Fruit fly (Drosophila melanogaster) whole organism, embryonic: ENCODE data around the gene CG10621.

Source experiments
- Abd-B ChIP-seq: fragments of 200-800 bp; sonication (Bioruptor generic); optimal IDR thresholded peaks from 2 replicates; lab custom pipeline; 2018; ENCODE audit warnings: missing biosample characterization, mild to moderate bottlenecking, missing genetic modification characterization, moderate library complexity
- Adf1 ChIP-seq: fragments of 200-800 bp; sonication (Bioruptor generic); IDR thresholded peaks from 2 replicates; pipeline ENCODE4 v1.3.6; 2022; ENCODE audit warnings: missing biosample characterization, missing genetic modification characterization
- Asciz ChIP-seq: fragments of 200-800 bp; sonication (Bioruptor generic); optimal IDR thresholded peaks from 2 replicates; lab custom pipeline; 2017; ENCODE audit warnings: missing biosample characterization, mild to moderate bottlenecking, missing genetic modification characterization, missing genetic modification reagents
- BEAF-32 ChIP-seq: fragments of 200-800 bp; sonication (Bioruptor generic); optimal IDR thresholded peaks from 3 replicates; lab custom pipeline; 2017; ENCODE audit warnings: missing biosample characterization, missing genetic modification characterization, mild to moderate bottlenecking, moderate library complexity, missing genetic modification reagents
- Bteb2 ChIP-seq: fragments of 200-800 bp; sonication (Bioruptor generic); optimal IDR thresholded peaks from 2 replicates; lab custom pipeline; 2016; ENCODE audit warnings: missing biosample characterization, missing genetic modification characterization
- CG10462 ChIP-seq: fragments of 200-800 bp; sonication (Bioruptor generic); optimal IDR thresholded peaks from 2 replicates; lab custom pipeline; 2016; ENCODE audit warnings: missing biosample characterization, missing genetic modification characterization
- CG12744 ChIP-seq: fragments of 200-800 bp; sonication (Bioruptor generic); optimal IDR thresholded peaks from 2 replicates; lab custom pipeline; 2016; ENCODE audit warnings: missing biosample characterization, missing genetic modification characterization
- CG14014 ChIP-seq: fragments of 200-800 bp; sonication (Bioruptor generic); IDR thresholded peaks from 2 replicates; pipeline ENCODE4 v1.3.6; 2022; ENCODE audit warnings: missing biosample characterization, missing genetic modification characterization
- CG16779 ChIP-seq: fragments of 200-800 bp; sonication (Bioruptor generic); IDR thresholded peaks from 2 replicates; pipeline ENCODE4 v1.3.6; 2022; ENCODE audit warnings: missing biosample characterization, missing genetic modification characterization
- CG16815 ChIP-seq: fragments of 200-800 bp; sonication (Bioruptor generic); optimal IDR thresholded peaks from 3 replicates; lab custom pipeline; 2017; ENCODE audit warnings: missing biosample characterization, mild to moderate bottlenecking, missing genetic modification characterization
- CG16863 ChIP-seq: fragments of 200-800 bp; sonication (Bioruptor generic); optimal IDR thresholded peaks from 3 replicates; lab custom pipeline; 2016; ENCODE audit warnings: missing biosample characterization, missing genetic modification characterization
- CG17359 ChIP-seq: fragments of 200-800 bp; sonication (Bioruptor generic); optimal IDR thresholded peaks from 3 replicates; lab custom pipeline; 2018; ENCODE audit warnings: missing biosample characterization, mild to moderate bottlenecking, missing genetic modification characterization, moderate library complexity
- CG17568 ChIP-seq: fragments of 200-800 bp; sonication (Bioruptor generic); optimal IDR thresholded peaks from 2 replicates; lab custom pipeline; 2018; ENCODE audit warnings: missing biosample characterization, mild to moderate bottlenecking, missing genetic modification characterization, moderate library complexity
- CG17612 ChIP-seq: fragments of 200-800 bp; sonication (Bioruptor generic); IDR thresholded peaks from 2 replicates; pipeline ENCODE4 v1.3.6; 2022; ENCODE audit warnings: missing biosample characterization, missing genetic modification characterization
- CG30431 ChIP-seq: fragments of 200-800 bp; sonication (Bioruptor generic); optimal IDR thresholded peaks from 2 replicates; lab custom pipeline; 2017; ENCODE audit warnings: missing biosample characterization, missing genetic modification characterization
- CG3065 ChIP-seq: fragments of 200-800 bp; sonication (Bioruptor generic); optimal IDR thresholded peaks from 2 replicates; lab custom pipeline; 2016; ENCODE audit warnings: missing biosample characterization, missing genetic modification characterization
- CG32767 ChIP-seq: fragments of 200-800 bp; sonication (Bioruptor generic); IDR thresholded peaks from 2 replicates; pipeline ENCODE4 v1.3.6; 2022; ENCODE audit warnings: missing biosample characterization, missing genetic modification characterization
- CG3847 ChIP-seq: fragments of 200-800 bp; sonication (Bioruptor generic); IDR thresholded peaks from 2 replicates; pipeline ENCODE4 v1.3.6; 2022; ENCODE audit warnings: missing biosample characterization, missing genetic modification characterization
- CG4360 ChIP-seq: fragments of 200-800 bp; sonication (Bioruptor generic); IDR thresholded peaks from 2 replicates; pipeline ENCODE4 v1.3.6; 2022; ENCODE audit warnings: missing biosample characterization, missing genetic modification characterization
- CG4730 ChIP-seq: fragments of 200-800 bp; sonication (Bioruptor generic); IDR thresholded peaks from 2 replicates; pipeline ENCODE4 v1.3.6; 2022; ENCODE audit warnings: missing biosample characterization, missing genetic modification characterization
- CG7556 ChIP-seq: fragments of 200-800 bp; sonication (Bioruptor generic); optimal IDR thresholded peaks from 2 replicates; lab custom pipeline; 2017; ENCODE audit warnings: missing biosample characterization, mild to moderate bottlenecking, missing genetic modification characterization
- CG7745 ChIP-seq: fragments of 200-800 bp; sonication (Bioruptor generic); optimal IDR thresholded peaks from 2 replicates; lab custom pipeline; 2018; ENCODE audit warnings: missing biosample characterization, mild to moderate bottlenecking, missing genetic modification characterization, moderate library complexity
- CG8281 ChIP-seq: fragments of 200-800 bp; sonication (Bioruptor generic); optimal IDR thresholded peaks from 2 replicates; lab custom pipeline; 2018; ENCODE audit warnings: missing biosample characterization, mild to moderate bottlenecking, missing genetic modification characterization, moderate library complexity
- CTCF ChIP-seq: fragments of 200-800 bp; sonication (Bioruptor generic); optimal IDR thresholded peaks from 2 replicates; lab custom pipeline; 2017; ENCODE audit warnings: missing biosample characterization, mild to moderate bottlenecking, missing genetic modification characterization, moderate library complexity
- Eip74EF ChIP-seq, 2 experiments: fragments of 200-800 bp in 1 of 2; fragments of >200 bp in 1 of 2; sonication (Bioruptor generic) in 1 of 2; optimal IDR thresholded peaks; 2 replicates each; lab custom pipeline; 2017 to 2019; ENCODE audit warnings: missing biosample characterization in 2 of 2, missing genetic modification characterization in 2 of 2, mild to moderate bottlenecking in 1 of 2, moderate library complexity in 1 of 2
- Fer2 ChIP-seq: fragments of 200-800 bp; sonication (Bioruptor generic); optimal IDR thresholded peaks from 2 replicates; lab custom pipeline; 2018; ENCODE audit warnings: missing biosample characterization, mild to moderate bottlenecking, missing genetic modification characterization, moderate library complexity
- HHEX ChIP-seq: fragments of 200-800 bp; sonication (Bioruptor generic); optimal IDR thresholded peaks from 3 replicates; lab custom pipeline; 2017; ENCODE audit warnings: missing biosample characterization, mild to moderate bottlenecking, missing genetic modification characterization, missing genetic modification reagents
- Lpt ChIP-seq: fragments of >200 bp; optimal IDR thresholded peaks from 2 replicates; lab custom pipeline; 2018; ENCODE audit warnings: missing biosample characterization, missing genetic modification characterization
- Myb ChIP-seq: fragments of 200-800 bp; sonication (Bioruptor generic); optimal IDR thresholded peaks from 2 replicates; lab custom pipeline; 2016; ENCODE audit warnings: missing biosample characterization, missing genetic modification characterization
- Ptx1 ChIP-seq: fragments of 200-800 bp; sonication (Bioruptor generic); IDR thresholded peaks from 2 replicates; pipeline ENCODE4 v1.3.6; 2022; ENCODE audit warnings: missing biosample characterization, missing genetic modification characterization
- Six4 ChIP-seq: fragments of 200-800 bp; sonication (Bioruptor generic); optimal IDR thresholded peaks from 2 replicates; lab custom pipeline; 2016; ENCODE audit warnings: missing biosample characterization, missing genetic modification characterization
- Spps ChIP-seq: fragments of 200-800 bp; sonication (Bioruptor generic); optimal IDR thresholded peaks from 2 replicates; lab custom pipeline; 2018; ENCODE audit warnings: missing biosample characterization, mild to moderate bottlenecking, missing genetic modification characterization
- Sry-δ ChIP-seq: fragments of 200-800 bp; sonication (Bioruptor generic); optimal IDR thresholded peaks from 2 replicates; lab custom pipeline; 2016; ENCODE audit warnings: missing biosample characterization, missing genetic modification characterization
- Xrp1 ChIP-seq: fragments of 200-800 bp; sonication (Bioruptor generic); IDR thresholded peaks from 2 replicates; pipeline ENCODE4 v1.3.6; 2022; ENCODE audit warnings: missing biosample characterization, missing genetic modification characterization
- ara ChIP-seq: fragments of 200-800 bp; sonication (Bioruptor generic); IDR thresholded peaks from 2 replicates; pipeline ENCODE4 v1.3.6; 2022; ENCODE audit warnings: missing biosample characterization, missing genetic modification characterization
- cad ChIP-seq: fragments of >200 bp; optimal IDR thresholded peaks from 2 replicates; lab custom pipeline; 2017; ENCODE audit warnings: missing biosample characterization, missing genetic modification characterization
- cas ChIP-seq: fragments of 200-800 bp; sonication (Bioruptor generic); IDR thresholded peaks from 2 replicates; pipeline ENCODE4 v1.3.6; 2022; ENCODE audit warnings: missing biosample characterization, missing genetic modification characterization
- caup ChIP-seq: fragments of 200-800 bp; sonication (Bioruptor generic); optimal IDR thresholded peaks from 3 replicates; lab custom pipeline; 2017; ENCODE audit warnings: missing biosample characterization, mild to moderate bottlenecking, missing genetic modification characterization, moderate library complexity; ENCODE audit not compliant: severe bottlenecking
- crol ChIP-seq: fragments of 200-800 bp; sonication (Bioruptor generic); IDR thresholded peaks from 2 replicates; pipeline ENCODE4 v1.3.6; 2022; ENCODE audit warnings: missing biosample characterization, missing genetic modification characterization
- dpn ChIP-seq, 2 experiments: fragments of 200-800 bp; sonication (Bioruptor generic); optimal IDR thresholded peaks; 3 replicates each; lab custom pipeline; 2016; ENCODE audit warnings: missing biosample characterization in 2 of 2, missing genetic modification characterization in 2 of 2
- eve ChIP-seq, 2 experiments: fragments of >200 bp; optimal IDR thresholded peaks; 2 replicates each; lab custom pipeline; 2017; ENCODE audit warnings: missing biosample characterization in 2 of 2, missing genetic modification characterization in 2 of 2
- grn ChIP-seq: fragments of 200-800 bp; sonication (Bioruptor generic); optimal IDR thresholded peaks from 3 replicates; lab custom pipeline; 2017; ENCODE audit warnings: missing biosample characterization, missing genetic modification characterization
- kah ChIP-seq: fragments of 200-800 bp; sonication (Bioruptor generic); optimal IDR thresholded peaks from 2 replicates; lab custom pipeline; 2018; ENCODE audit warnings: missing biosample characterization, mild to moderate bottlenecking, missing genetic modification characterization
- knrl ChIP-seq: fragments of 200-800 bp; sonication (Bioruptor generic); IDR thresholded peaks from 3 replicates; pipeline ENCODE4 v1.3.6; 2022; ENCODE audit warnings: missing biosample characterization, missing genetic modification characterization; ENCODE audit not compliant: partially characterized antibody
- lmd ChIP-seq: fragments of 200-800 bp; sonication (Bioruptor generic); IDR thresholded peaks from 2 replicates; pipeline ENCODE4 v1.3.6; 2022; ENCODE audit warnings: missing biosample characterization, missing genetic modification characterization
- mld ChIP-seq: fragments of 200-800 bp; sonication (Bioruptor generic); IDR thresholded peaks from 3 replicates; pipeline ENCODE4 v1.3.6; 2022; ENCODE audit warnings: missing biosample characterization, missing genetic modification characterization; ENCODE audit not compliant: partially characterized antibody
- psq ChIP-seq: fragments of 200-800 bp; sonication (Bioruptor generic); optimal IDR thresholded peaks from 2 replicates; lab custom pipeline; 2017; ENCODE audit warnings: missing biosample characterization, missing genetic modification characterization
- ranshi ChIP-seq: fragments of 200-800 bp; sonication (Bioruptor generic); IDR thresholded peaks from 2 replicates; pipeline ENCODE4 v1.3.6; 2022; ENCODE audit warnings: missing biosample characterization, missing genetic modification characterization
- sqz ChIP-seq: fragments of 200-800 bp; sonication (Bioruptor generic); optimal IDR thresholded peaks from 3 replicates; lab custom pipeline; 2018; ENCODE audit warnings: missing biosample characterization, mild to moderate bottlenecking, missing genetic modification characterization
- toy ChIP-seq: fragments of 200-800 bp; sonication (Bioruptor generic); IDR thresholded peaks from 2 replicates; pipeline ENCODE4 v1.3.6; 2022; ENCODE audit warnings: missing biosample characterization, missing genetic modification characterization
- twi ChIP-seq: fragments of 200-800 bp; optimal IDR thresholded peaks from 2 replicates; lab custom pipeline; 2019; ENCODE audit warnings: missing biosample characterization, mild to moderate bottlenecking, missing genetic modification characterization, moderate library complexity

The CG10621 gene

DNA sequence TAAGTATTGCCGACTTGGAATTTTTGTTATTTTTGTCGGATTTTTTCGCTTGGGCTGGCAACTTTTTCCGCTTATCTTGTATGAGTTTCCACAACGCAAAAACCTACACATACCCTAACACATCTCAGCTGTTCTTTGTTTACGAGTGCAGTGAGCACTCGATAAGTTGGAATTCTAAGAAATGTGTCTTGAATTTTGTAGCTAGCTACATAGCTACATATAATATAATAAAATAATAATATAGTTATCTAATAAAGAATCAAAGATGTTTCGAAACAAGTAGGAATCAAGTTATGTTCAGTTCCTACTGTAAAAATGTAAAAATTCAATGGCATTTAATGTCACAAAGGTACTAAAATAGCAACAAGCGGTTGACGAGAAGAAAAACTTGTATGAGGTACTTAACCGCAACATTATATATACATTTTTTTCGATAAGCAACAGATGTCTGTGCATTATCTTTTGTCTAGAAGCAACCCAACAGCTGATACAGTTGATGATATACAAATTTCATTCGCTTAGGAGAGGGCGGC, 3.0 kb upstream of the CG10621 start, which contains the start of gene Bhmt (continued):
- TF ChIP-seq CTCF (GFP tag; lab: Kevin White, UChicago) (no peak), cad (GFP tag; lab: Kevin White, UChicago) (no peak), CG16779 (GFP tag; lab: Robert Waterston, UW) (no peak), HHEX (peak; percentile 73), CG4360 (GFP tag; lab: Robert Waterston, UW) (no peak), eve (GFP tag; optimal IDR thresholded peaks at IDR 0.05; lab: Kevin White, UChicago) (no peak), CG30431 (GFP tag; lab: Kevin White, UChicago) (no peak), CG7745 (tag; lab: Kevin White, UChicago) (no peak), CG17612 (0 out of 2 replicates have a peak, but pooled peaks have one; percentile 20), ranshi (GFP tag; lab: Robert Waterston, UW) (peak; percentile 73), crol (GFP tag; lab: Robert Waterston, UW) (no peak), CG16815 (no peak), CG3065 (no peak), CG8281 (tag; lab: Kevin White, UChicago) (peak; percentile 47), sqz (GFP tag; lab: Kevin White, UChicago) (no peak), CG17359 (tag; lab: Kevin White, UChicago) (peak; percentile 56), CG17568 (GFP tag; lab: Kevin White, UChicago) (no peak), toy (peak; percentile 40; the same call in 1 of the 2 replicates), cas (GFP tag; lab: Robert Waterston, UW) (no peak; the same call in 1 of the 2 replicates), Spps (tag; lab: Kevin White, UChicago) (no peak), Lpt (GFP tag; lab: Kevin White, UChicago) (no peak), CG7556 (GFP tag; lab: Kevin White, UChicago) (peak; percentile 74), Fer2 (tag; lab: Kevin White, UChicago) (peak; percentile 22), CG16863 (GFP tag; lab: Kevin White, UChicago) (no peak), Eip74EF (GFP tag; optimal IDR thresholded peaks at IDR 0.05; lab: Kevin White, UChicago) (peak in 1 of 2 experiments; percentile 47), Sry-δ (GFP tag; lab: Kevin White, UChicago) (no peak), Adf1 (GFP tag; lab: Robert Waterston, UW) (peak; percentile 52; the same call in 1 of the 2 replicates), CG3847 (GFP tag; lab: Robert Waterston, UW) (peak; percentile 60), mld (GFP tag; lab: Robert Waterston, UW) (no peak), grn (GFP tag; lab: Kevin White, UChicago) (no peak), CG14014 (peak; percentile 69), Abd-B (peak; percentile 56), lmd (GFP tag; lab: Robert Waterston, UW) (peak; percentile 77), BEAF-32 (GFP tag; lab: Kevin White, UChicago) (no peak), knrl (GFP tag; lab: Robert Waterston, UW) (no peak), Bteb2 (GFP tag; lab: Kevin White, UChicago) (no peak), Xrp1 (peak; percentile 70), ara (no peak; the same call in 1 of the 2 replicates), psq (GFP tag; lab: Kevin White, UChicago) (no peak), twi (tag; lab: Kevin White, UChicago) (peak; percentile 28), dpn (GFP tag; optimal IDR thresholded peaks at IDR 0.05; lab: Kevin White, UChicago) (peak in 1 of 2 experiments; percentile 62), CG12744 (GFP tag; lab: Kevin White, UChicago) (no peak), Ptx1 (peak; percentile 78), Asciz (GFP tag; lab: Kevin White, UChicago) (peak; percentile 34), Six4 (GFP tag; lab: Kevin White, UChicago) (peak; percentile 31), caup (GFP tag; lab: Kevin White, UChicago) (peak; percentile 69), CG32767 (GFP tag; lab: Robert Waterston, UW) (0 out of 2 replicates have a peak, but pooled peaks have one; percentile 46), CG10462 (GFP tag; lab: Kevin White, UChicago) (no peak), kah (GFP tag; lab: Kevin White, UChicago) (no peak), Myb (GFP tag; lab: Kevin White, UChicago) (no peak), CG4730 (GFP tag; lab: Robert Waterston, UW) (peak; percentile 42; the same call in 1 of the 2 replicates)
